Worm (Caenorhabditis elegans): ENCODE data around the gene C49C3.4.
A peak's percentile ranks its signal among the peaks of the same experiment; 100 is the strongest.

The C49C3.4 gene

ce11 chrIV:17276705-17277458, 43.7 kb upstream of the C49C3.4 start, which contains the start of gene clec-196 (continued):
- TF ChIP-seq mep-1 (tag; optimal IDR thresholded peaks at IDR 0.05): no peak

- TF ChIP-seq unc-30 (tag; optimal IDR thresholded peaks at IDR 0.05) (no peak), efl-1 (optimal IDR thresholded peaks at IDR 0.05) (no peak), efl-1 (GFP tag; optimal IDR thresholded peaks at IDR 0.05 in 1 of 2) (peak in 1 of 2 experiments; percentile 92), nhr-85 (tag) (peak; percentile 66), blmp-1 (tag; optimal IDR thresholded peaks at IDR 0.05) (peak; percentile 10), nhr-71 (tag; optimal IDR thresholded peaks at IDR 0.05) (peak; percentile 58), dpl-1 (GFP tag; optimal IDR thresholded peaks at IDR 0.05) (peak in 1 of 3 experiments; percentile 13), nhr-19 (GFP tag; conservative IDR thresholded peaks at IDR 0.05) (peak; percentile 56; the same call in 1 of the 2 replicates), mep-1 (tag; optimal IDR thresholded peaks at IDR 0.05) (peak; percentile 52), ets-5 (GFP tag; IDR thresholded peaks at IDR 0.05) (no peak), pax-3 (tag; optimal IDR thresholded peaks at IDR 0.05) (no peak), nhr-77 (tag; optimal IDR thresholded peaks at IDR 0.05) (no peak), dsc-1 (tag; optimal IDR thresholded peaks at IDR 0.05) (peak; percentile 10)
Observed at ce11 chrIV:17277459-17278173, 43.0 kb upstream of the C49C3.4 start.

ce11 chrIV:17278363-17278762, 42.2 kb upstream of the C49C3.4 start:
- TF ChIP-seq pqm-1 (tag; optimal IDR thresholded peaks at IDR 0.05) (peak; percentile 18), egl-27 (tag; optimal IDR thresholded peaks at IDR 0.05) (peak; percentile 71 to 88), egl-13 (tag; optimal IDR thresholded peaks at IDR 0.05) (peak; percentile 99), C34B4.2 (tag; optimal IDR thresholded peaks at IDR 0.05) (peak; percentile 68), dsc-1 (tag; optimal IDR thresholded peaks at IDR 0.05) (peak; percentile 99), sox-4 (tag; optimal IDR thresholded peaks at IDR 0.05) (peak; percentile 93), nhr-28 (tag; optimal IDR thresholded peaks at IDR 0.05) (peak; percentile 56), ces-1 (GFP tag; optimal IDR thresholded peaks at IDR 0.05) (peak; percentile 33), mep-1 (tag; optimal IDR thresholded peaks at IDR 0.05) (peak; percentile 95), hlh-17 (GFP tag; optimal IDR thresholded peaks at IDR 0.05; ENCODE audit: borderline replicate concordance) (peak; percentile 23), ceh-8 (GFP tag; optimal IDR thresholded peaks at IDR 0.05) (peak; percentile 96), ztf-4 (tag; optimal IDR thresholded peaks at IDR 0.05) (peak; percentile 95), elt-2 (tag; optimal IDR thresholded peaks at IDR 0.05) (peak; percentile 76), nhr-77 (tag; optimal IDR thresholded peaks at IDR 0.05) (peak; percentile 98), grh-1 (GFP tag; IDR thresholded peaks at IDR 0.05) (peak; percentile 95), alr-1 (tag; optimal IDR thresholded peaks at IDR 0.05; ENCODE audit: borderline replicate concordance) (no peak), fkh-4 (tag; optimal IDR thresholded peaks at IDR 0.05; ENCODE audit: borderline replicate concordance) (peak; percentile 86), nhr-84 (tag; optimal IDR thresholded peaks at IDR 0.05) (no peak), ets-5 (GFP tag; IDR thresholded peaks at IDR 0.05) (no peak), nhr-12 (tag; optimal IDR thresholded peaks at IDR 0.05) (no peak), vab-15 (tag; optimal IDR thresholded peaks at IDR 0.05) (peak; percentile 94), irx-1 (tag; optimal IDR thresholded peaks at IDR 0.05) (peak; percentile 96), lin-35 (GFP tag; optimal IDR thresholded peaks at IDR 0.05) (peak; percentile 83 to 90), blmp-1 (tag; optimal IDR thresholded peaks at IDR 0.05) (peak; percentile 80), F16B12.6 (tag; optimal IDR thresholded peaks at IDR 0.05) (peak; percentile 49), ceh-82 (tag; optimal IDR thresholded peaks at IDR 0.05) (peak; percentile 94 to 97 (median 95)), nhr-71 (tag; optimal IDR thresholded peaks at IDR 0.05) (peak; percentile 100), zag-1 (tag; optimal IDR thresholded peaks at IDR 0.05) (peak; percentile 91), ceh-63 (GFP tag; optimal IDR thresholded peaks at IDR 0.05) (peak; percentile 82), sptf-1 (tag; optimal IDR thresholded peaks at IDR 0.05) (no peak), ceh-90 (tag; optimal IDR thresholded peaks at IDR 0.05) (peak; percentile 69), fos-1 (tag; optimal IDR thresholded peaks at IDR 0.05) (peak; percentile 94), dpl-1 (GFP tag; optimal IDR thresholded peaks at IDR 0.05) (peak; percentile 74 to 80 (median 77)), nhr-90 (tag; optimal IDR thresholded peaks at IDR 0.05; ENCODE audit: poor library complexity) (peak; percentile 98), ama-1 (optimal IDR thresholded peaks at IDR 0.05) (peak; percentile 61), unc-98 (GFP tag; IDR thresholded peaks at IDR 0.05) (peak; percentile 86), fkh-10 (GFP tag; optimal IDR thresholded peaks at IDR 0.05) (peak; percentile 99), snu-23 (GFP tag; optimal IDR thresholded peaks at IDR 0.05) (peak; percentile 99), C16A3.4 (tag; optimal IDR thresholded peaks at IDR 0.05) (peak; percentile 96)
